Fruit fly (Drosophila melanogaster): ENCODE results near the gene CG32148.

The CG32148 gene

dm6 chr3L:14977536-14978495, 45.5 kb upstream of the CG32148 start (continued):
- TF ChIP-seq CG2199 (GFP tag; IDR thresholded peaks at IDR 0.05) (peak; percentile 56; the same call in 1 of the 3 replicates), inv (GFP tag; IDR thresholded peaks at IDR 0.05; ENCODE audit: partially characterized antibody) (no peak), dmrt99B (tag; optimal IDR thresholded peaks at IDR 0.05) (peak; percentile 46), ttk (GFP tag; IDR thresholded peaks at IDR 0.05) (peak; percentile 21; the same call in 1 of the 2 replicates), Mrtf (GFP tag; IDR thresholded peaks at IDR 0.05) (0 out of 3 replicates have a peak, but pooled peaks have one; percentile 27), Oli (tag; optimal IDR thresholded peaks at IDR 0.05) (peak; percentile 58), CG15479 (GFP tag; optimal IDR thresholded peaks at IDR 0.05) (peak; percentile 91), HLHmδ (GFP tag; optimal IDR thresholded peaks at IDR 0.05) (peak; percentile 9), CG4617 (GFP tag; optimal IDR thresholded peaks at IDR 0.05; ENCODE audit: borderline replicate concordance) (peak; percentile 3), Bgb (GFP tag; IDR thresholded peaks at IDR 0.05; ENCODE audit: partially characterized antibody) (peak; percentile 58; the same call in 1 of the 2 replicates), CG31365 (tag; optimal IDR thresholded peaks at IDR 0.05) (peak; percentile 17), fd102C (GFP tag; optimal IDR thresholded peaks at IDR 0.05) (no peak), CG15011 (GFP tag; optimal IDR thresholded peaks at IDR 0.05) (no peak), CG31388 (GFP tag; optimal IDR thresholded peaks at IDR 0.05) (no peak), CG7372 (GFP tag; IDR thresholded peaks at IDR 0.05) (peak; percentile 11; the same call in 1 of the 2 replicates), amos (GFP tag; IDR thresholded peaks at IDR 0.05; ENCODE audit: partially characterized antibody) (peak; percentile 41; the same call in 1 of the 2 replicates), org-1 (GFP tag; optimal IDR thresholded peaks at IDR 0.05) (peak; percentile 11), HLH4C (GFP tag; IDR thresholded peaks at IDR 0.05; ENCODE audit: partially characterized antibody) (no peak), grau (tag; optimal IDR thresholded peaks at IDR 0.05) (peak; percentile 45), tll (GFP tag; optimal IDR thresholded peaks at IDR 0.05) (peak in 1 of 2 experiments; percentile 93), CG17186 (GFP tag; optimal IDR thresholded peaks at IDR 0.05) (no peak), CG7556 (GFP tag; optimal IDR thresholded peaks at IDR 0.05) (peak; percentile 71), slp2 (GFP tag; optimal IDR thresholded peaks at IDR 0.05) (peak; percentile 60), crol (GFP tag; IDR thresholded peaks at IDR 0.05) (peak; percentile 89), mirr (GFP tag; optimal IDR thresholded peaks at IDR 0.05) (peak; percentile 29), twi (tag; optimal IDR thresholded peaks at IDR 0.05) (peak; percentile 2), lmd (GFP tag; IDR thresholded peaks at IDR 0.05) (peak; percentile 49; the same call in 1 of the 2 replicates), corto (GFP tag; optimal IDR thresholded peaks at IDR 0.05) (no peak), CG6791 (GFP tag; IDR thresholded peaks at IDR 0.05; ENCODE audit: partially characterized antibody) (peak; percentile 62; the same call in 1 of the 3 replicates), tin (GFP tag; optimal IDR thresholded peaks at IDR 0.05) (peak; percentile 6), CG6175 (GFP tag; IDR thresholded peaks at IDR 0.05) (no peak), CG11093 (GFP tag; IDR thresholded peaks at IDR 0.05) (no peak), CG10274 (GFP tag; optimal IDR thresholded peaks at IDR 0.05) (no peak), CG17829 (tag; optimal IDR thresholded peaks at IDR 0.05) (peak; percentile 51), shn (GFP tag; optimal IDR thresholded peaks at IDR 0.05) (peak; percentile 48), gro (GFP tag; optimal IDR thresholded peaks at IDR 0.05) (no peak), Nf-YC (tag; optimal IDR thresholded peaks at IDR 0.05) (peak; percentile 46), CG16813 (GFP tag; IDR thresholded peaks at IDR 0.05; ENCODE audit: partially characterized antibody) (no peak; the same call in 2 of the 3 replicates), Lhr (GFP tag; optimal IDR thresholded peaks at IDR 0.05) (no peak), CG14965 (GFP tag; optimal IDR thresholded peaks at IDR 0.05; ENCODE audit: borderline replicate concordance) (no peak), Hr51 (GFP tag; optimal IDR thresholded peaks at IDR 0.05) (peak in 1 of 2 experiments; percentile 14), CG8089 (GFP tag; optimal IDR thresholded peaks at IDR 0.05) (no peak), Fer2 (tag; optimal IDR thresholded peaks at IDR 0.05) (no peak), Nf-YB (GFP tag; optimal IDR thresholded peaks at IDR 0.05) (peak; percentile 37), ranshi (GFP tag; IDR thresholded peaks at IDR 0.05) (no peak; the same call in 1 of the 2 replicates), row (GFP tag; IDR thresholded peaks at IDR 0.05) (peak; percentile 58; the same call in 2 of the 3 replicates)

Data from whole organism, embryonic.